Worm (Caenorhabditis elegans) whole organism, L4 larva: ENCODE results near the gene acr-10.

Experiments used
- F44E2.7 ChIP-seq: fragments of 200-800 bp; sonication (Bioruptor generic); IDR thresholded peaks from 2 replicates; pipeline ENCODE4 v2.1.2; 2022; ENCODE audit warnings: missing genetic modification characterization, missing compliant biosample characterization
- Y105C5A.15 ChIP-seq: fragments of 200-800 bp; sonication (Bioruptor generic); IDR thresholded peaks from 2 replicates; pipeline ENCODE4 v1.3.6; 2022; ENCODE audit warnings: missing genetic modification characterization, missing compliant biosample characterization
- ZK546.5 ChIP-seq, 2 experiments: sonication (generic microtip); optimal IDR thresholded peaks; 2 replicates each; lab custom pipeline; 2017; ENCODE audit warnings: missing biosample characterization in 2 of 2, missing genetic modification characterization in 2 of 2
- ces-1 ChIP-seq: fragments of 150-350 bp; sonication (generic microtip); optimal IDR thresholded peaks from 4 replicates; lab custom pipeline; 2014; ENCODE audit warnings: missing biosample characterization, missing genetic modification reagents, missing genetic modification characterization
- egl-27 ChIP-seq: sonication (generic microtip); optimal IDR thresholded peaks from 3 replicates; lab custom pipeline; 2017; ENCODE audit warnings: missing biosample characterization, missing genetic modification reagents, missing genetic modification characterization
- lin-29 ChIP-seq: fragments of 200-800 bp; sonication (Bioruptor generic); IDR thresholded peaks from 2 replicates; pipeline ENCODE4 v1.3.6; 2022; ENCODE audit warnings: missing genetic modification reagents, missing genetic modification characterization, missing compliant biosample characterization
- nhr-237 ChIP-seq: sonication (generic microtip); optimal IDR thresholded peaks from 2 replicates; lab custom pipeline; 2017; ENCODE audit warnings: missing biosample characterization, missing genetic modification characterization
- nhr-6 ChIP-seq: fragments of 150-350 bp; optimal IDR thresholded peaks from 2 replicates; lab custom pipeline; 2014; ENCODE audit warnings: missing biosample characterization, missing genetic modification characterization
- unc-39 ChIP-seq: sonication (generic microtip); optimal IDR thresholded peaks from 2 replicates; lab custom pipeline; 2017; ENCODE audit warnings: missing biosample characterization, missing genetic modification characterization

- TF ChIP-seq nhr-237 = no peak
- TF ChIP-seq lin-29 (GFP tag; lab: Robert Waterston, UW) = no peak
- no peak for TF ChIP-seq ZK546.5 (tag; optimal IDR thresholded peaks at IDR 0.05; lab: Kevin White, UChicago)
- no peak for TF ChIP-seq F44E2.7 (GFP tag; lab: Robert Waterston, UW)
- no peak for TF ChIP-seq unc-39 (tag; lab: Kevin White, UChicago)
- no peak for TF ChIP-seq ces-1 (GFP tag; lab: Kevin White, UChicago)
- no peak for TF ChIP-seq egl-27 (tag; lab: Kevin White, UChicago)
- TF ChIP-seq nhr-6 (tag; lab: Kevin White, UChicago) = no peak
- TF ChIP-seq Y105C5A.15 = no peak
Measured at ce11 chrX:4068180-4068579, 46.1 kb downstream of the acr-10 start.
